Fruit fly (Drosophila melanogaster): ENCODE data around the gene atk.
A peak's percentile ranks its signal among the peaks of the same experiment; 100 is the strongest.

Gene atk

dm6 chr3L:20473021-20473799 lies 8.5 kb upstream of the atk start, which contains the start of the genes CG32428 and CG5969 (continued):
- no peak for TF ChIP-seq ato (GFP tag; IDR thresholded peaks at IDR 0.05; ENCODE audit: partially characterized antibody)
- peak; percentile 13 for TF ChIP-seq Ravus (GFP tag; IDR thresholded peaks at IDR 0.05)
- TF ChIP-seq CG7839 (tag; optimal IDR thresholded peaks at IDR 0.05), result peak; percentile 76
- no peak for TF ChIP-seq ro (GFP tag; IDR thresholded peaks at IDR 0.05)
- peak; percentile 14 for TF ChIP-seq twi (tag; optimal IDR thresholded peaks at IDR 0.05)
- TF ChIP-seq Hmx (GFP tag; optimal IDR thresholded peaks at IDR 0.05), result no peak
- TF ChIP-seq al (GFP tag; IDR thresholded peaks at IDR 0.05), result peak; percentile 69
- TF ChIP-seq ind (GFP tag; optimal IDR thresholded peaks at IDR 0.05), result peak; percentile 68
- TF ChIP-seq CG13424 (tag; optimal IDR thresholded peaks at IDR 0.05), result peak; percentile 70
- TF ChIP-seq CG17385 (GFP tag; optimal IDR thresholded peaks at IDR 0.05), result peak; percentile 49
- no peak for TF ChIP-seq CkIIα-i1 (GFP tag; IDR thresholded peaks at IDR 0.05)
- TF ChIP-seq CG16779 (GFP tag; IDR thresholded peaks at IDR 0.05), result no peak
- peak; percentile 76 for TF ChIP-seq CG14441 (GFP tag; IDR thresholded peaks at IDR 0.05)
- TF ChIP-seq CHES-1-like (GFP tag; optimal IDR thresholded peaks at IDR 0.05), result no peak
- TF ChIP-seq HmgZ (tag; optimal IDR thresholded peaks at IDR 0.05), result peak; percentile 20
- peak; percentile 58 for TF ChIP-seq CG18619 (GFP tag; optimal IDR thresholded peaks at IDR 0.05)
- TF ChIP-seq CG10979 (tag; optimal IDR thresholded peaks at IDR 0.05), result no peak
- peak; percentile 13 for TF ChIP-seq oc (tag; optimal IDR thresholded peaks at IDR 0.05)
- TF ChIP-seq CG18262 (tag; optimal IDR thresholded peaks at IDR 0.05), result peak; percentile 54
- TF ChIP-seq Camta (GFP tag; optimal IDR thresholded peaks at IDR 0.05), result no peak
- peak; percentile 57 for TF ChIP-seq ranshi (GFP tag; IDR thresholded peaks at IDR 0.05)
- TF ChIP-seq Oli (tag; optimal IDR thresholded peaks at IDR 0.05), result peak; percentile 48
- no peak; the same call in 1 of the 2 replicates for TF ChIP-seq MBD-R2 (GFP tag; IDR thresholded peaks at IDR 0.05)
- no peak for TF ChIP-seq B-H2 (GFP tag; optimal IDR thresholded peaks at IDR 0.05)
- peak; percentile 65 for TF ChIP-seq caup (GFP tag; optimal IDR thresholded peaks at IDR 0.05; ENCODE audit: severe bottlenecking)
- TF ChIP-seq CG11085 (GFP tag; IDR thresholded peaks at IDR 0.05), result peak; percentile 41; the same call in 1 of the 2 replicates
- no peak for TF ChIP-seq bowl (GFP tag; IDR thresholded peaks at IDR 0.05)
- no peak for TF ChIP-seq dimm (GFP tag; IDR thresholded peaks at IDR 0.05)
- no peak for TF ChIP-seq CG4282 (GFP tag; optimal IDR thresholded peaks at IDR 0.05)
- TF ChIP-seq H15 (GFP tag; IDR thresholded peaks at IDR 0.05), result peak; percentile 50; the same call in 2 of the 3 replicates
- no peak; the same call in 1 of the 2 replicates for TF ChIP-seq CG6689 (GFP tag; IDR thresholded peaks at IDR 0.05)
- peak; percentile 72 for TF ChIP-seq CG12659 (GFP tag; optimal IDR thresholded peaks at IDR 0.05)
- TF ChIP-seq CG1602 (GFP tag; optimal IDR thresholded peaks at IDR 0.05), result peak; percentile 28
- peak; percentile 21 for TF ChIP-seq CG8388 (GFP tag; optimal IDR thresholded peaks at IDR 0.05)
- TF ChIP-seq grau (tag; optimal IDR thresholded peaks at IDR 0.05), result peak; percentile 62
- TF ChIP-seq unpg (GFP tag; optimal IDR thresholded peaks at IDR 0.05), result peak; percentile 67
- TF ChIP-seq CG9437 (GFP tag; optimal IDR thresholded peaks at IDR 0.05), result peak; percentile 11
- TF ChIP-seq CG7271 (tag; optimal IDR thresholded peaks at IDR 0.05), result peak; percentile 12
- TF ChIP-seq kah (GFP tag; optimal IDR thresholded peaks at IDR 0.05), result no peak
- peak; percentile 79 for TF ChIP-seq CoRest (tag; optimal IDR thresholded peaks at IDR 0.05)
- TF ChIP-seq CG16815 (GFP tag; optimal IDR thresholded peaks at IDR 0.05), result peak; percentile 23
- peak; percentile 77 for TF ChIP-seq rib (GFP tag; IDR thresholded peaks at IDR 0.05)
- peak; percentile 43 for TF ChIP-seq mam (GFP tag; optimal IDR thresholded peaks at IDR 0.05)
- 0 out of 2 replicates have a peak, but pooled peaks have one; percentile 7 for TF ChIP-seq CG10321 (GFP tag; IDR thresholded peaks at IDR 0.05)
- peak; percentile 64 for TF ChIP-seq PHDP (tag; optimal IDR thresholded peaks at IDR 0.05)
- TF ChIP-seq CG9727 (GFP tag; optimal IDR thresholded peaks at IDR 0.05), result peak; percentile 70
- no peak for TF ChIP-seq chif (GFP tag; optimal IDR thresholded peaks at IDR 0.05)
- TF ChIP-seq YL-1 (GFP tag; optimal IDR thresholded peaks at IDR 0.05), result peak; percentile 44
- peak; percentile 16 for TF ChIP-seq zfh2 (GFP tag; optimal IDR thresholded peaks at IDR 0.05)
